Worm (Caenorhabditis elegans): ENCODE results near the gene srbc-41.

srbc-41 gene

ce11 chrV:1631717-1632116 is 17.1 kb upstream of the srbc-41 start, which contains the start of gene irld-17:
irld-17 (plus strand) TSS chrV:1632017.
- TF ChIP-seq ztf-11 (tag; optimal IDR thresholded peaks at IDR 0.05), result no peak
- no peak for TF ChIP-seq nhr-237 (tag; optimal IDR thresholded peaks at IDR 0.05)
- TF ChIP-seq ces-1 (GFP tag; optimal IDR thresholded peaks at IDR 0.05), result no peak

ce11 chrV:1631148-1631547 is 16.5 kb upstream of the srbc-41 start, which contains the start of gene Y46H3D.8:
Y46H3D.8 (minus strand) TSS chrV:1631248.
- TF ChIP-seq nhr-28 (tag; optimal IDR thresholded peaks at IDR 0.05) (no peak), unc-62 (GFP tag; optimal IDR thresholded peaks at IDR 0.05) (no peak), zip-8 (tag; optimal IDR thresholded peaks at IDR 0.05) (no peak), bed-3 (GFP tag; optimal IDR thresholded peaks at IDR 0.05) (no peak), M03D4.4 (tag; optimal IDR thresholded peaks at IDR 0.05) (no peak), elt-3 (tag; optimal IDR thresholded peaks at IDR 0.05) (no peak), flh-1 (GFP tag; optimal IDR thresholded peaks at IDR 0.05) (no peak), snpc-4 (tag; optimal IDR thresholded peaks at IDR 0.05) (no peak), nhr-237 (tag; optimal IDR thresholded peaks at IDR 0.05) (no peak), mep-1 (tag; optimal IDR thresholded peaks at IDR 0.05) (no peak), drap-1 (GFP tag; optimal IDR thresholded peaks at IDR 0.05) (no peak), ceh-39 (tag; optimal IDR thresholded peaks at IDR 0.05) (no peak), sem-2 (GFP tag; optimal IDR thresholded peaks at IDR 0.05) (no peak), mab-5 (tag; optimal IDR thresholded peaks at IDR 0.05) (no peak)

- TF ChIP-seq elt-1 (tag; optimal IDR thresholded peaks at IDR 0.05; ENCODE audit: borderline replicate concordance, insufficient read depth) (no peak), nhr-28 (tag; optimal IDR thresholded peaks at IDR 0.05) (peak; percentile 52), nhr-2 (tag; optimal IDR thresholded peaks at IDR 0.05) (no peak)
Measured at ce11 chrV:1629329-1629728, 14.7 kb upstream of the srbc-41 start, which contains the start of gene nhr-238. nhr-238 (minus strand) TSS chrV:1629432.

ce11 chrV:1627269-1627668 is 12.6 kb upstream of the srbc-41 start:
- no peak for TF ChIP-seq drap-1 (GFP tag; optimal IDR thresholded peaks at IDR 0.05)
- peak; percentile 12 for TF ChIP-seq unc-62 (GFP tag; optimal IDR thresholded peaks at IDR 0.05)
- peak; percentile 94 for TF ChIP-seq nhr-28 (tag; optimal IDR thresholded peaks at IDR 0.05)
- TF ChIP-seq mep-1 (tag; optimal IDR thresholded peaks at IDR 0.05), result peak; percentile 69
- peak; percentile 61 for TF ChIP-seq pha-4 (tag; optimal IDR thresholded peaks at IDR 0.05)
- TF ChIP-seq blmp-1 (tag; optimal IDR thresholded peaks at IDR 0.05), result no peak
- TF ChIP-seq elt-1 (tag; optimal IDR thresholded peaks at IDR 0.05; ENCODE audit: borderline replicate concordance, insufficient read depth), result peak; percentile 15
- peak; percentile 72 for TF ChIP-seq ham-2 (GFP tag; optimal IDR thresholded peaks at IDR 0.05)

ce11 chrV:1626720-1627119 is 12.1 kb upstream of the srbc-41 start, which contains the start of gene nhr-237:
nhr-237 (minus strand) TSS chrV:1626820.
- TF ChIP-seq ceh-83 (GFP tag; optimal IDR thresholded peaks at IDR 0.05) (no peak), sem-2 (GFP tag; optimal IDR thresholded peaks at IDR 0.05) (no peak), drap-1 (GFP tag; optimal IDR thresholded peaks at IDR 0.05) (no peak), unc-62 (GFP tag; optimal IDR thresholded peaks at IDR 0.05) (no peak), ces-1 (GFP tag; optimal IDR thresholded peaks at IDR 0.05) (no peak), ceh-39 (tag; optimal IDR thresholded peaks at IDR 0.05) (no peak)

ce11 chrV:1624340-1624739 is 9.7 kb upstream of the srbc-41 start, which contains the start of gene nhr-110:
nhr-110 (minus strand) TSS chrV:1624440.
- no peak for TF ChIP-seq mep-1 (tag; optimal IDR thresholded peaks at IDR 0.05)
- TF ChIP-seq unc-120 (tag; optimal IDR thresholded peaks at IDR 0.05; ENCODE audit: poor library complexity, severe bottlenecking), result no peak
- no peak for TF ChIP-seq lin-13 (tag; optimal IDR thresholded peaks at IDR 0.05)
- no peak for TF ChIP-seq elt-1 (tag; optimal IDR thresholded peaks at IDR 0.05; ENCODE audit: borderline replicate concordance, insufficient read depth)
- TF ChIP-seq nhr-237 (tag; optimal IDR thresholded peaks at IDR 0.05), result no peak

- TF ChIP-seq cnd-1 (tag; optimal IDR thresholded peaks at IDR 0.05) (no peak), mep-1 (tag; optimal IDR thresholded peaks at IDR 0.05) (no peak), blmp-1 (tag; optimal IDR thresholded peaks at IDR 0.05) (no peak), elt-1 (tag; optimal IDR thresholded peaks at IDR 0.05; ENCODE audit: borderline replicate concordance, insufficient read depth) (no peak), mls-2 (tag; optimal IDR thresholded peaks at IDR 0.05) (no peak), ham-2 (GFP tag; optimal IDR thresholded peaks at IDR 0.05) (no peak), nhr-237 (tag; optimal IDR thresholded peaks at IDR 0.05) (no peak), hlh-1 (tag; optimal IDR thresholded peaks at IDR 0.05) (no peak), lsy-2 (tag; optimal IDR thresholded peaks at IDR 0.05) (no peak), snpc-4 (tag; optimal IDR thresholded peaks at IDR 0.05) (no peak), M03D4.4 (tag; optimal IDR thresholded peaks at IDR 0.05) (no peak)
Measured at ce11 chrV:1623429-1623828, 8.8 kb upstream of the srbc-41 start.
